Worm (Caenorhabditis elegans): ENCODE data around the gene pipp-4P.

ce11 chrIII:2816205-2816923 is 2.7 kb upstream of the pipp-4P start:
- TF ChIP-seq zag-1 (tag; optimal IDR thresholded peaks at IDR 0.05) = no peak
- no peak for TF ChIP-seq fos-1 (tag; optimal IDR thresholded peaks at IDR 0.05)
- TF ChIP-seq nhr-12 (tag; optimal IDR thresholded peaks at IDR 0.05) = no peak
- no peak for TF ChIP-seq ceh-82 (tag; optimal IDR thresholded peaks at IDR 0.05)
- TF ChIP-seq mdl-1 (tag; optimal IDR thresholded peaks at IDR 0.05) = no peak
- TF ChIP-seq tbx-2 (tag; optimal IDR thresholded peaks at IDR 0.05) = no peak
- no peak for TF ChIP-seq nhr-237 (tag; optimal IDR thresholded peaks at IDR 0.05)
- TF ChIP-seq ama-1 (optimal IDR thresholded peaks at IDR 0.05) = no peak
- TF ChIP-seq ztf-11 (tag; optimal IDR thresholded peaks at IDR 0.05) = no peak
- TF ChIP-seq skn-1 (tag; optimal IDR thresholded peaks at IDR 0.05) = no peak
- TF ChIP-seq lin-39 (tag; optimal IDR thresholded peaks at IDR 0.05) = no peak
- no peak for TF ChIP-seq egl-27 (tag; optimal IDR thresholded peaks at IDR 0.05)
